Worm (Caenorhabditis elegans): Measurements from ENCODE around the gene T28D6.4.

T28D6.4 gene

DNA sequence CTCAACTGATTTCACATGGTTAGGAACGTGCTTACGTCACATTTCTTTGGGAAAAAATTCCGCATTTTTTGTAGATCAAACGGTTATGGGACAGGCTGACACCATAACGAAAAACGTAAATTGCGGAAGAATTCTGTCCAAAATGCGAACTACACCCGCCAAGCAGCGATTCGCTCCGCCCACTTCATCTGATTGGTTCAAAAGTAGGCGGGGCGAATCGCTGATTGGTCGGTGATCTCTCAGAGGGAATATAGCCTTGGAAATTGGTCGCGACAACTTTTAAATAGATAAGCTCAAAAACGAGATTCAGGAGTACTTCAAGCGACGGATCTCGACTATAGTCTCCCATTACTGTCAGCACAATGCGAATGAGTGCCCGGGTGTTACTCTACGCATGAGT, 22.6 kb upstream of the T28D6.4 start:
- TF ChIP-seq nfya-1 (tag; optimal IDR thresholded peaks at IDR 0.05) = peak; percentile 71
- TF ChIP-seq lin-11 (tag; optimal IDR thresholded peaks at IDR 0.05) = no peak

DNA sequence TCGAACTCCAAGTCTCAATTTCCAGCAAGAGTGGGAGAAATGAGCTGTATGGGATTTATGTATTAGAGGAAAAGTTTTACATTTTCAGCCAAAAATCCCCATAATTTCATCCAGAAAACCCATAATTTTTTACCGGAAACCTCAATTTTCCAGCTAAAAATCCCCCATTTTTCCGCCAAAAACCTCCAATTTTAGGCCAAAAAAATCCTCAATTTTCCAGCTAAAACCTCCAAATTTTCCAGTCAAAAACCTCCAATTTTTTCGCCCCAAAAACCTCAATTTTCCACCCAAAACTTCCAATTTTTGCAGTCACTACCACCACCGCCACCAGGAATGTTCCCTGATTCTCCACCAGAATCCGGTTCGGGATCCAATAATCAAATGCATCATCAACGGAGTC, 18.8 kb upstream of the T28D6.4 start:
- TF ChIP-seq ref-2 (tag; optimal IDR thresholded peaks at IDR 0.05) = no peak
- no peak for TF ChIP-seq elt-2 (tag; optimal IDR thresholded peaks at IDR 0.05)
- TF ChIP-seq T23F11.4 (GFP tag; optimal IDR thresholded peaks at IDR 0.05) = no peak
- TF ChIP-seq ceh-2 (tag; optimal IDR thresholded peaks at IDR 0.05) = no peak
- TF ChIP-seq ceh-14 (tag; optimal IDR thresholded peaks at IDR 0.05) = no peak
- no peak for TF ChIP-seq hlh-6 (tag; optimal IDR thresholded peaks at IDR 0.05)
- TF ChIP-seq mec-3 (tag; optimal IDR thresholded peaks at IDR 0.05; ENCODE audit: borderline replicate concordance) = no peak
- TF ChIP-seq ceh-30 (tag; optimal IDR thresholded peaks at IDR 0.05) = no peak
- TF ChIP-seq unc-86 (tag; optimal IDR thresholded peaks at IDR 0.05) = no peak
- no peak for TF ChIP-seq ceh-6 (GFP tag; optimal IDR thresholded peaks at IDR 0.05)
- no peak for TF ChIP-seq fax-1 (tag; optimal IDR thresholded peaks at IDR 0.05)

DNA sequence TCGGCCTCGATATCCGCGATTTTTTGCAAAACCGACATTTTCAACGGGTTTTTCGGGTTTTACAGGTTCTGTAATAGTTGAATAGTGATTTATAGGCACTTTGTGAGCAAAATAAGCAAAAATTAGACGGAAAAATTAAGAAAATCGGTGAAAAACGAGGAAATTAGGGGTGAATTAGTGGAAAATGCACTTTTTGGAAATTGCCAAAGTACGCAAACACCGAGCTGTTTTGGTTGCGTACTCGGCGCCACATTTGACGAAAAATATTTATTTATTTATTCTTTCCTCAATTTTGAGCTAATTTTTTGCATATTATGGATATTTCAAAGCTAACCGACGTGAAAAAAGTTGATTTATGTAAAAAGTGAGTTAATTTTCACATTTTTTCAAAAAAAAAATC, 17.2 kb upstream of the T28D6.4 start, which contains the start of the genes T28D6.6 and pen-2:
Gene T28D6.6 (minus strand): TSS at position 68 of the 400 bp plus-strand sequence.
Gene pen-2 (plus strand): TSS at position 282 of the 400 bp plus-strand sequence.
- peak; percentile 46 for TF ChIP-seq unc-42 (tag; optimal IDR thresholded peaks at IDR 0.05)
- no peak for TF ChIP-seq ama-1 (optimal IDR thresholded peaks at IDR 0.05)

DNA sequence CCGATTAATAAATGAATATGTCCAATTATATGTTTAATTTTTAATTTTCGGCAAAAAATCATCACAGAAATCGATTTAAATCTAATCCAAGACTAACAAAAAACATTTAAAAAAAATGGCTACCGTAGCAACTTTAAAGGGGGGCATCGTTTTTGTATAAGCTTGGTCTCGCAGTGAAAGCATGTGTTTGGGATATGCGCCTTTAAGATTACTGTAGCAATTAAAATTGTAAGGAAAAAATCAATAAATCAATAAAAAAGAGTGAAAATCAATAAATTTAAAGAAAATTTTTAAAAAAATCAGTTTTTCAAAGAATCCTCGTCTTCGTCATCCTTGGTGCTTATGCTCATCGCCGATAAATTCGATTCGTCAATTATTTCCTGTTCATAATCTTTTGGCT, 16.1 kb upstream of the T28D6.4 start:
- TF ChIP-seq ttx-3 (tag; optimal IDR thresholded peaks at IDR 0.05) (no peak), ama-1 (optimal IDR thresholded peaks at IDR 0.05) (no peak)

DNA sequence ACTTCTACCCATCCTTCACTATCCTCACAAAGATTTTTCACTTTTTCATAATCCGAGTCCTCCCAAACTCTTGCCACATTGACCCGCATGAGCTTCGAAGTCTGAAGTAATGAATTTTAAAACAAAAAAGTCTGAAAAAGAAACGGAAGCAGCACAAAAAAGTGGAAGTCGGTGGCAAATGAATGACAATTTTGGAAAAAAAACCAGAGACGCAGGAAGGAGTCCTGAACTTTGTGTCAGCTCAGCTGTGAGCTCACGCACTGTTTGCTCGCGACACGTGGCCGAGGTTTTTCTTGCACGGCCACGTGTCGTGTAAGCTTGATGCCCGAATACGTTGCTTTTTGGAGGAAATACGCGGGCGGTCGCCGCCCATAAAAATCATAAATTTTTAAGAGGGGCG, 13.9 kb upstream of the T28D6.4 start, which contains the start of gene T28D6.7:
Gene T28D6.7 (minus strand): TSS at position 101 of the 400 bp plus-strand sequence.
- TF ChIP-seq gmeb-2 (tag; optimal IDR thresholded peaks at IDR 0.05) = no peak
- no peak for TF ChIP-seq ceh-34 (tag; optimal IDR thresholded peaks at IDR 0.05)
- TF ChIP-seq che-1 (tag; optimal IDR thresholded peaks at IDR 0.05) = no peak
- TF ChIP-seq dmd-4 (tag; optimal IDR thresholded peaks at IDR 0.05; ENCODE audit: borderline replicate concordance) = no peak
- no peak for TF ChIP-seq sox-4 (tag; optimal IDR thresholded peaks at IDR 0.05)
- no peak for TF ChIP-seq ceh-14 (tag; optimal IDR thresholded peaks at IDR 0.05)
- no peak for TF ChIP-seq nhr-232 (tag; optimal IDR thresholded peaks at IDR 0.05)

DNA sequence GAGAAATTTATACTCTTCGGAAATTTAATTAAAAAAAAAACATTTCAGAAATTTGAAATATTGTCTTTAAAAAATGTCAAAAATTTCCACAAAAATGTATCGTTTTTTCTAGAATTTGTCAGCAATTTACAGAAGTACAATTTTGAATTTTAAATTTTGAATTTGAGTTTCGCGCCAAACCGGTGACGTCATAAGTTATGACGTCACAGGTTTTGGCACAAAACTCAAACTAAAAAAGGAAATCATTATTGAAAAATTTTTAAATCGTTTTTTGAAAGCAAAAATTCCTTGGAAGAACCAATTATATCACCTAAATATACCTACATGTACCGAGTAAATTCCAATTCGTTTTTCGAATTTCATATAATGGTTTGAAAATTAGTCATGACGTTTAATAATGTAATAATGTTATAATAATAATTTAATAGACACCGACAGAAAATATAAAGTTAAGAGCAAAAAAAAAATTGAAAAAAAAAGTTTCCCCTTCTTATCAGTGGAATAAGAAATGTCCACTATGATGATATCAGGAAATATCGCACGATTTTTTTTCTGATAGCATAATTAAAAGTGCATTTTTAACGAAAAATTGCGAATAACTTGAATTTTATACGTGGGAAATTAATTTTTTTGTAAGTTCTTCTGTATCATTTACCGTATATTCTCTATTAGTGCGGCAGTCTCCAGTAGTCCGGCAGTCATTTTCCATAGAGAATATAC, 10.0 kb upstream of the T28D6.4 start:
- TF ChIP-seq C08G9.2 (tag; optimal IDR thresholded peaks at IDR 0.05) = no peak
- no peak for TF ChIP-seq lin-11 (tag; optimal IDR thresholded peaks at IDR 0.05)
- TF ChIP-seq ama-1 (optimal IDR thresholded peaks at IDR 0.05) = no peak
- no peak for TF ChIP-seq ceh-24 (tag; optimal IDR thresholded peaks at IDR 0.05)
- TF ChIP-seq ceh-22 (tag; optimal IDR thresholded peaks at IDR 0.05) = no peak
- TF ChIP-seq ceh-48 (tag; optimal IDR thresholded peaks at IDR 0.05) = no peak
- TF ChIP-seq elt-2 (tag; optimal IDR thresholded peaks at IDR 0.05) = peak; percentile 16
- no peak for TF ChIP-seq ceh-34 (tag; optimal IDR thresholded peaks at IDR 0.05)

DNA sequence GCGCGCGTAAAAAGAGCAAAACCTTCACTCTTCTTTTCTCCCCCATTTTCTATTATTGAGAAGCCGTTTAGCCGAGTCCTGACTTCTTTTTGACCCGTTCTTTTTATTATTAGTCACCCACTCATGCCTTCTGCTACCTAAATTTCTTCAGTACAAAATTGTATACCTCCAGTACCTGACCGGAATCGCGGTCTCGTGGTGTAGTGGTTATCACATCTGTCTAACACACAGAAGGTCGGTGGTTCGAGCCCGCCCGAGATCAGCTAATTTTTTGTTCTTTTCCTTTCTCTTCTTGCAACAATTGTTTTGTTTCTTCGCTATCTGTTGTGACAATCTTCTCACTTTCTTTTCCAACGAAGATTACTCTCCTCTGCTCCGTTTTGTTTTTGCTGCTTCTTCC, 7.4 kb upstream of the T28D6.4 start:
- TF ChIP-seq ceh-18 (tag; optimal IDR thresholded peaks at IDR 0.05) = no peak
- TF ChIP-seq K09A11.1 (tag; optimal IDR thresholded peaks at IDR 0.05; ENCODE audit: insufficient read depth) = no peak
- TF ChIP-seq gmeb-2 (tag; optimal IDR thresholded peaks at IDR 0.05) = no peak
- TF ChIP-seq fkh-10 (GFP tag; optimal IDR thresholded peaks at IDR 0.05) = no peak
- peak; percentile 5 for TF ChIP-seq hlh-30 (tag; optimal IDR thresholded peaks at IDR 0.05; ENCODE audit: insufficient read depth)
- TF ChIP-seq sox-4 (tag; optimal IDR thresholded peaks at IDR 0.05) = no peak
